Worm (Caenorhabditis elegans): ENCODE measurements around the gene F26C11.4.
A peak's percentile ranks its signal among the peaks of the same experiment; 100 is the strongest.

F26C11.4 gene

ce11 chrII:9894435-9894834 lies 21.6 kb downstream of the F26C11.4 start, which contains the start of gene F26C11.1:
TSS of gene F26C11.1 (plus strand) at chrII:9894735.
- no peak for TF ChIP-seq T23F11.4 (GFP tag; optimal IDR thresholded peaks at IDR 0.05)
- no peak for TF ChIP-seq tbx-2 (tag; optimal IDR thresholded peaks at IDR 0.05)
- no peak for TF ChIP-seq hlh-15 (tag; optimal IDR thresholded peaks at IDR 0.05)
- no peak for TF ChIP-seq nhr-232 (tag; optimal IDR thresholded peaks at IDR 0.05)
- no peak for TF ChIP-seq lin-11 (tag; optimal IDR thresholded peaks at IDR 0.05)
- no peak for TF ChIP-seq eyg-1 (tag; optimal IDR thresholded peaks at IDR 0.05)
- no peak for TF ChIP-seq fkh-6 (tag; optimal IDR thresholded peaks at IDR 0.05)
- no peak for TF ChIP-seq ceh-34 (tag; optimal IDR thresholded peaks at IDR 0.05)
- no peak for TF ChIP-seq ceh-9 (tag; optimal IDR thresholded peaks at IDR 0.05)
- no peak for TF ChIP-seq pha-2 (tag; optimal IDR thresholded peaks at IDR 0.05)
- TF ChIP-seq ttx-3 (tag; optimal IDR thresholded peaks at IDR 0.05), result no peak
- TF ChIP-seq lim-6 (tag; optimal IDR thresholded peaks at IDR 0.05), result no peak
- no peak for TF ChIP-seq gmeb-2 (tag; optimal IDR thresholded peaks at IDR 0.05)
- no peak for TF ChIP-seq hlh-8 (tag; optimal IDR thresholded peaks at IDR 0.05)
- no peak for TF ChIP-seq nfya-1 (tag; optimal IDR thresholded peaks at IDR 0.05)
- TF ChIP-seq ref-2 (tag; optimal IDR thresholded peaks at IDR 0.05), result no peak
- no peak for TF ChIP-seq ceh-2 (tag; optimal IDR thresholded peaks at IDR 0.05)
- no peak for TF ChIP-seq ceh-19 (GFP tag; optimal IDR thresholded peaks at IDR 0.05)
- no peak for TF ChIP-seq tbx-7 (tag; optimal IDR thresholded peaks at IDR 0.05)

- TF ChIP-seq C38D4.7 (GFP tag; optimal IDR thresholded peaks at IDR 0.05) (no peak), nfya-1 (tag; optimal IDR thresholded peaks at IDR 0.05) (peak; percentile 73), unc-42 (tag; optimal IDR thresholded peaks at IDR 0.05) (peak; percentile 33), ceh-9 (tag; optimal IDR thresholded peaks at IDR 0.05) (no peak)
These were observed 23.7 kb downstream of the F26C11.4 start, which contains the start of gene C08H9.16 for ce11 chrII:9892409-9892808. TSS of gene C08H9.16 (plus strand) at chrII:9892778.

- TF ChIP-seq ceh-2 (tag; optimal IDR thresholded peaks at IDR 0.05) (no peak), elt-2 (tag; optimal IDR thresholded peaks at IDR 0.05) (peak; percentile 81)
These were observed 24.3 kb downstream of the F26C11.4 start for ce11 chrII:9891823-9892222.

ce11 chrII:9891031-9891689 lies 24.9 kb downstream of the F26C11.4 start, which contains the start of gene vgln-1:
TSS of gene vgln-1 (minus strand) at chrII:9891081.
- TF ChIP-seq hlh-30 (tag; optimal IDR thresholded peaks at IDR 0.05; ENCODE audit: insufficient read depth) (no peak), fkh-6 (tag; optimal IDR thresholded peaks at IDR 0.05) (no peak), lin-11 (tag; optimal IDR thresholded peaks at IDR 0.05) (no peak)

- TF ChIP-seq C38D4.7 (GFP tag; optimal IDR thresholded peaks at IDR 0.05) (no peak), C08G9.2 (tag; optimal IDR thresholded peaks at IDR 0.05) (no peak), sox-2 (GFP tag; IDR thresholded peaks at IDR 0.05) (no peak), elt-2 (tag; optimal IDR thresholded peaks at IDR 0.05) (no peak), eyg-1 (tag; optimal IDR thresholded peaks at IDR 0.05) (no peak), ceh-14 (tag; optimal IDR thresholded peaks at IDR 0.05) (no peak), ceh-31 (tag; optimal IDR thresholded peaks at IDR 0.05) (no peak), rnt-1 (tag; optimal IDR thresholded peaks at IDR 0.05) (no peak), unc-42 (tag; optimal IDR thresholded peaks at IDR 0.05) (no peak), pros-1 (tag; optimal IDR thresholded peaks at IDR 0.05) (no peak), ceh-34 (tag; optimal IDR thresholded peaks at IDR 0.05) (no peak), dve-1 (tag; optimal IDR thresholded peaks at IDR 0.05) (no peak), dmd-4 (tag; optimal IDR thresholded peaks at IDR 0.05; ENCODE audit: borderline replicate concordance) (no peak), tbx-7 (tag; optimal IDR thresholded peaks at IDR 0.05) (no peak), nfya-1 (tag; optimal IDR thresholded peaks at IDR 0.05) (no peak), ceh-18 (tag; optimal IDR thresholded peaks at IDR 0.05) (no peak), ztf-16 (tag; optimal IDR thresholded peaks at IDR 0.05) (no peak), hlh-8 (tag; optimal IDR thresholded peaks at IDR 0.05) (no peak)
These were observed 27.5 kb downstream of the F26C11.4 start for ce11 chrII:9888549-9888948.

All from whole organism, late embryonic.